Fruit fly (Drosophila melanogaster) whole organism, embryonic: ENCODE results near the gene CG33282.

Source experiments
- BEAF-32 ChIP-seq: fragments of 200-800 bp; sonication (Bioruptor generic); optimal IDR thresholded peaks from 3 replicates; lab custom pipeline; 2017; ENCODE audit warnings: missing biosample characterization, missing genetic modification characterization, mild to moderate bottlenecking, moderate library complexity, missing genetic modification reagents
- CG10147 ChIP-seq: fragments of 200-800 bp; sonication (Bioruptor generic); optimal IDR thresholded peaks from 2 replicates; lab custom pipeline; 2019; ENCODE audit warnings: missing biosample characterization, mild to moderate bottlenecking, missing genetic modification characterization, moderate library complexity
- CG10565 ChIP-seq: fragments of 200-800 bp; sonication (Bioruptor generic); optimal IDR thresholded peaks from 3 replicates; lab custom pipeline; 2016; ENCODE audit warnings: missing biosample characterization, mild to moderate bottlenecking, missing genetic modification characterization
- CG10654 ChIP-seq: fragments of 200-800 bp; sonication (Bioruptor generic); optimal IDR thresholded peaks from 2 replicates; lab custom pipeline; 2016; ENCODE audit warnings: missing biosample characterization, missing genetic modification characterization
- CG11456 ChIP-seq: fragments of 200-800 bp; sonication (Bioruptor generic); IDR thresholded peaks from 3 replicates; pipeline ENCODE4 v1.3.6; 2022; ENCODE audit warnings: missing biosample characterization, missing genetic modification characterization
- CG11723 ChIP-seq: fragments of 200-800 bp; sonication (Bioruptor generic); optimal IDR thresholded peaks from 2 replicates; lab custom pipeline; 2017; ENCODE audit warnings: missing biosample characterization, mild to moderate bottlenecking, missing genetic modification characterization
- CG12071 ChIP-seq: fragments of 200-800 bp; sonication (Bioruptor generic); optimal IDR thresholded peaks from 3 replicates; lab custom pipeline; 2018; ENCODE audit warnings: missing biosample characterization, mild to moderate bottlenecking, missing genetic modification characterization
- CG1233 ChIP-seq: fragments of 200-800 bp; sonication (Bioruptor generic); optimal IDR thresholded peaks from 4 replicates; lab custom pipeline; 2018; ENCODE audit warnings: missing biosample characterization, mild to moderate bottlenecking, missing genetic modification characterization
- CG12659 ChIP-seq: fragments of 200-800 bp; sonication (Bioruptor generic); optimal IDR thresholded peaks from 3 replicates; lab custom pipeline; 2017; ENCODE audit warnings: mild to moderate bottlenecking, missing biosample characterization, missing genetic modification reagents, missing genetic modification characterization
- CG14441 ChIP-seq: fragments of 200-800 bp; sonication (Bioruptor generic); IDR thresholded peaks from 2 replicates; pipeline ENCODE4 v1.3.6; 2022; ENCODE audit warnings: missing biosample characterization, missing genetic modification characterization
- CG14710 ChIP-seq: fragments of 200-800 bp; sonication (Bioruptor generic); optimal IDR thresholded peaks from 3 replicates; lab custom pipeline; 2019; ENCODE audit warnings: missing biosample characterization, mild to moderate bottlenecking, missing genetic modification characterization, moderate library complexity
- CG17385 ChIP-seq: fragments of 200-800 bp; sonication (Bioruptor generic); optimal IDR thresholded peaks from 3 replicates; lab custom pipeline; 2018; ENCODE audit warnings: missing biosample characterization, mild to moderate bottlenecking, missing genetic modification characterization
- CG34376 ChIP-seq: fragments of 200-800 bp; sonication (Bioruptor generic); optimal IDR thresholded peaks from 2 replicates; lab custom pipeline; 2018; ENCODE audit warnings: missing biosample characterization, mild to moderate bottlenecking, missing genetic modification characterization
- CG4854 ChIP-seq: fragments of 200-800 bp; sonication (Bioruptor generic); optimal IDR thresholded peaks from 2 replicates; lab custom pipeline; 2016; ENCODE audit warnings: missing biosample characterization, missing genetic modification characterization, inconsistent platforms
- CG5180 ChIP-seq: fragments of 200-800 bp; sonication (Bioruptor generic); optimal IDR thresholded peaks from 3 replicates; lab custom pipeline; 2017; ENCODE audit warnings: missing biosample characterization, missing genetic modification characterization, mild to moderate bottlenecking, moderate library complexity, missing genetic modification reagents
- CG6272 ChIP-seq: fragments of 200-800 bp; sonication (Bioruptor generic); IDR thresholded peaks from 2 replicates; pipeline ENCODE4 v1.3.6; 2022; ENCODE audit warnings: missing biosample characterization, missing genetic modification characterization
- CG7357 ChIP-seq: fragments of 200-800 bp; sonication (Bioruptor generic); IDR thresholded peaks from 3 replicates; pipeline ENCODE4 v1.3.6; 2022; ENCODE audit warnings: missing biosample characterization, missing genetic modification characterization
- CG8359 ChIP-seq: fragments of 200-800 bp; sonication (Bioruptor generic); optimal IDR thresholded peaks from 2 replicates; lab custom pipeline; 2017; ENCODE audit warnings: missing biosample characterization, mild to moderate bottlenecking, missing genetic modification characterization, borderline replicate concordance
- CG8478 ChIP-seq: fragments of >200 bp; optimal IDR thresholded peaks from 2 replicates; lab custom pipeline; 2018
- CG9727 ChIP-seq: fragments of 200-800 bp; sonication (Bioruptor generic); optimal IDR thresholded peaks from 3 replicates; lab custom pipeline; 2017; ENCODE audit warnings: missing biosample characterization, mild to moderate bottlenecking, missing genetic modification characterization
- CrebB ChIP-seq: fragments of 200-800 bp; sonication (Bioruptor generic); optimal IDR thresholded peaks from 3 replicates; lab custom pipeline; 2018; ENCODE audit warnings: missing biosample characterization, mild to moderate bottlenecking, missing genetic modification characterization
- Dll ChIP-seq: fragments of 200-800 bp; sonication (Bioruptor generic); IDR thresholded peaks from 4 replicates; pipeline ENCODE4 v1.3.6; 2022; ENCODE audit warnings: missing biosample characterization, missing genetic modification characterization; ENCODE audit not compliant: partially characterized antibody
- Fer2 ChIP-seq: fragments of 200-800 bp; sonication (Bioruptor generic); optimal IDR thresholded peaks from 2 replicates; lab custom pipeline; 2018; ENCODE audit warnings: missing biosample characterization, mild to moderate bottlenecking, missing genetic modification characterization, moderate library complexity
- GATAe ChIP-seq: fragments of 200-800 bp; sonication (Bioruptor generic); conservative IDR thresholded peaks from 2 replicates; pipeline ENCODE4 v1.3.6; 2022; ENCODE audit warnings: missing biosample characterization, missing genetic modification characterization
- H15 ChIP-seq: fragments of 200-800 bp; sonication (Bioruptor generic); IDR thresholded peaks from 3 replicates; pipeline ENCODE4 v1.3.6; 2022; ENCODE audit warnings: missing biosample characterization, missing genetic modification characterization
- Hmr ChIP-seq: fragments of 200-800 bp; sonication (Bioruptor generic); optimal IDR thresholded peaks from 3 replicates; lab custom pipeline; 2017; ENCODE audit warnings: mild to moderate bottlenecking, missing biosample characterization, missing genetic modification reagents, missing genetic modification characterization
- Hr51 ChIP-seq, 2 experiments: fragments of 200-800 bp; sonication (Bioruptor generic); optimal IDR thresholded peaks; 2 replicates in 1 of 2; 3 replicates in 1 of 2; lab custom pipeline; 2016 to 2018; ENCODE audit warnings: missing biosample characterization in 2 of 2, missing genetic modification characterization in 2 of 2, mild to moderate bottlenecking in 1 of 2, moderate library complexity in 1 of 2
- MESR4 ChIP-seq: fragments of 200-800 bp; sonication (Bioruptor generic); optimal IDR thresholded peaks from 2 replicates; lab custom pipeline; 2018; ENCODE audit warnings: missing biosample characterization, mild to moderate bottlenecking, missing genetic modification characterization, moderate library complexity
- Myb ChIP-seq: fragments of 200-800 bp; sonication (Bioruptor generic); optimal IDR thresholded peaks from 2 replicates; lab custom pipeline; 2016; ENCODE audit warnings: missing biosample characterization, missing genetic modification characterization
- Poxn ChIP-seq: fragments of 200-800 bp; sonication (Bioruptor generic); IDR thresholded peaks from 2 replicates; pipeline ENCODE4 v1.3.6; 2022; ENCODE audit warnings: missing biosample characterization, missing genetic modification characterization
- Scr ChIP-seq: fragments of 200-800 bp; sonication (Bioruptor generic); IDR thresholded peaks from 2 replicates; pipeline ENCODE4 v1.3.6; 2022; ENCODE audit warnings: missing biosample characterization, missing genetic modification characterization; ENCODE audit not compliant: partially characterized antibody
- Sox102F ChIP-seq: fragments of 200-800 bp; sonication (Bioruptor generic); optimal IDR thresholded peaks from 2 replicates; lab custom pipeline; 2018; ENCODE audit warnings: missing biosample characterization, mild to moderate bottlenecking, missing genetic modification characterization, moderate library complexity
- TFAM ChIP-seq: fragments of 200-800 bp; sonication (Bioruptor generic); optimal IDR thresholded peaks from 2 replicates; lab custom pipeline; 2017; ENCODE audit warnings: missing biosample characterization, missing genetic modification characterization, inconsistent platforms
- Trl ChIP-seq, 3 experiments: fragments of >200 bp in 2 of 3; fragments of 200-800 bp in 1 of 3; sonication (Bioruptor generic) in 1 of 3; optimal IDR thresholded peaks; 2 replicates in 1 of 3; 3 replicates in 2 of 3; lab custom pipeline; 2016 to 2017; ENCODE audit warnings: missing biosample characterization in 1 of 3, missing genetic modification characterization in 1 of 3
- abd-A ChIP-seq: fragments of 200-800 bp; sonication (Bioruptor generic); optimal IDR thresholded peaks from 3 replicates; lab custom pipeline; 2019; ENCODE audit warnings: missing biosample characterization, mild to moderate bottlenecking, missing genetic modification characterization, moderate library complexity
- aop ChIP-seq: fragments of 200-800 bp; sonication (Bioruptor generic); IDR thresholded peaks from 2 replicates; pipeline ENCODE4 v1.3.6; 2022; ENCODE audit warnings: missing biosample characterization, missing genetic modification characterization
- dm ChIP-seq: fragments of 200-800 bp; sonication (Bioruptor generic); optimal IDR thresholded peaks from 3 replicates; lab custom pipeline; 2016; ENCODE audit warnings: missing biosample characterization, missing genetic modification characterization
- exex ChIP-seq: fragments of 200-800 bp; sonication (Bioruptor generic); optimal IDR thresholded peaks from 4 replicates; lab custom pipeline; 2018; ENCODE audit warnings: missing biosample characterization, mild to moderate bottlenecking, missing genetic modification characterization, moderate library complexity
- grau ChIP-seq: fragments of 200-800 bp; optimal IDR thresholded peaks from 3 replicates; lab custom pipeline; 2019; ENCODE audit warnings: missing biosample characterization, mild to moderate bottlenecking, missing genetic modification characterization, moderate library complexity
- inv ChIP-seq: fragments of 200-800 bp; sonication (Bioruptor generic); IDR thresholded peaks from 2 replicates; pipeline ENCODE4 v1.3.6; 2022; ENCODE audit warnings: missing biosample characterization, missing genetic modification characterization; ENCODE audit not compliant: partially characterized antibody
- nom ChIP-seq: fragments of 200-800 bp; sonication (Bioruptor generic); optimal IDR thresholded peaks from 2 replicates; lab custom pipeline; 2017; ENCODE audit warnings: missing biosample characterization, missing genetic modification characterization, mild to moderate bottlenecking, moderate library complexity, missing genetic modification reagents
- pan ChIP-seq, 4 experiments: fragments of >200 bp in 3 of 4; fragments of 200-800 bp in 1 of 4; sonication (Bioruptor generic) in 1 of 4; optimal IDR thresholded peaks in 3 of 4; IDR thresholded peaks in 1 of 4; 2 replicates each; pipeline versions ENCODE4 v1.3.6 to Lab custom; 2017 to 2022; ENCODE audit warnings: missing biosample characterization in 2 of 4, missing genetic modification characterization in 2 of 4, mixed read lengths in 1 of 4
- pho ChIP-seq: fragments of 200-800 bp; sonication (Bioruptor generic); optimal IDR thresholded peaks from 2 replicates; lab custom pipeline; 2016; ENCODE audit warnings: missing biosample characterization, missing genetic modification characterization
- scrt ChIP-seq: fragments of 200-800 bp; sonication (Bioruptor generic); optimal IDR thresholded peaks from 2 replicates; lab custom pipeline; 2018; ENCODE audit warnings: missing biosample characterization, mild to moderate bottlenecking, missing genetic modification characterization, moderate library complexity
- tio ChIP-seq: fragments of 200-800 bp; sonication (Bioruptor generic); optimal IDR thresholded peaks from 2 replicates; lab custom pipeline; 2017; ENCODE audit warnings: missing biosample characterization, missing genetic modification characterization, inconsistent platforms
- tup ChIP-seq: fragments of 200-800 bp; sonication (Bioruptor generic); optimal IDR thresholded peaks from 2 replicates; lab custom pipeline; 2016; ENCODE audit warnings: missing biosample characterization, mild to moderate bottlenecking, missing genetic modification characterization, moderate library complexity
- z ChIP-seq: fragments of 200-800 bp; sonication (Bioruptor generic); IDR thresholded peaks from 3 replicates; pipeline ENCODE4 v1.3.6; 2022; ENCODE audit warnings: missing biosample characterization, missing genetic modification characterization

Gene CG33282

DNA sequence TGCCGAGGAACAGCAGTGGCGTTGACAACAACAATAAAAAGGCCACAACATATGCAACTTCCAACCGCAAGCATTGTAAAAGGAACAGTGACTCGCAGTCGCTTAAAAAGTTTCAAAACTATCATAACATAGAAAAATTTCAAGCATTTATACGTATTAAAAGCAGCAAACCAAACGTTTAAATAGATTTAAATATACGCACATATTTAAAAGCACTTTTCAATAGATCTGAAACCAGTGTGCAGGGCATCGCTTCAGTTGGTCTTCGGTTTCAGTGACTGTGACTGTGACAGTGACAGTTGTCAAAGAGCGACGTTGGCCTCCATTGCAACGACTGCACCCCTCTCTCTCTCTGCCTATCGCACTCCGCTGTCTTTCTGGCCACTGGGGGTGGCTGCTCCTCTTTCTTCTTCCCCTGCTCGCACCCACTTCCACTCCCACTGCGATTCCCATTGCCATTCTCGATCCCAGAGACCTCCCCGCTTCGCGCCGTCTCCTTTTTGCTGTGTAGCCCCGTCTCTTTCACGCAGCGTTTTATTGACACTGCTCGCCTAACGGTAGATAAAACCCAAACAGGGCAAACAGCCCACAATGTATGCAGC, 20.5 kb downstream of the CG33282 start (continued):
- TF ChIP-seq tio (GFP tag; lab: Kevin White, UChicago) = peak; percentile 61
- peak; percentile 92 for TF ChIP-seq CG14441 (GFP tag; lab: Robert Waterston, UW)
- TF ChIP-seq grau (tag; lab: Kevin White, UChicago) = peak; percentile 64
- no peak for TF ChIP-seq Poxn (GFP tag; lab: Robert Waterston, UW)
- TF ChIP-seq abd-A = no peak
- peak; percentile 75 for TF ChIP-seq CG11456 (GFP tag; lab: Robert Waterston, UW)
- peak; percentile 75 for TF ChIP-seq CG6272 (GFP tag; lab: Robert Waterston, UW)
- TF ChIP-seq CG10147 (GFP tag; lab: Kevin White, UChicago) = peak; percentile 1
- TF ChIP-seq z = peak; percentile 50; the same call in 1 of the 3 replicates
- no peak; the same call in 1 of the 2 replicates for TF ChIP-seq GATAe (GFP tag; lab: Robert Waterston, UW)
- no peak for TF ChIP-seq CG10565 (GFP tag; lab: Kevin White, UChicago)
- peak; percentile 95 for TF ChIP-seq Sox102F (GFP tag; lab: Kevin White, UChicago)
- peak; percentile 70 for TF ChIP-seq CG10654 (GFP tag; lab: Kevin White, UChicago)
- TF ChIP-seq Scr (GFP tag; lab: Robert Waterston, UW) = no peak
- TF ChIP-seq CG12659 (GFP tag; lab: Kevin White, UChicago) = peak; percentile 43
- no peak for TF ChIP-seq pan (optimal IDR thresholded peaks at IDR 0.05; lab: Kevin White, UChicago)
- peak in 1 of 2 experiments; percentile 95 for TF ChIP-seq pan (GFP tag; optimal IDR thresholded peaks at IDR 0.05 in 1 of 2, IDR thresholded peaks at IDR 0.05 in 1 of 2)
- TF ChIP-seq Hr51 (GFP tag; optimal IDR thresholded peaks at IDR 0.05; lab: Kevin White, UChicago) = peak in 1 of 2 experiments; percentile 81
- TF ChIP-seq aop (GFP tag; lab: Robert Waterston, UW) = peak; percentile 78; the same call in 1 of the 2 replicates
- TF ChIP-seq CG8478 (lab: Kevin White, UChicago) = no peak
- peak; percentile 80 for TF ChIP-seq CG17385 (GFP tag; lab: Kevin White, UChicago)
- TF ChIP-seq CG9727 (GFP tag; lab: Kevin White, UChicago) = peak; percentile 41
- peak; percentile 53 for TF ChIP-seq scrt (GFP tag; lab: Kevin White, UChicago)
- TF ChIP-seq dm = peak; percentile 10
- peak; percentile 24 for TF ChIP-seq CG4854
- TF ChIP-seq CG8359 (GFP tag; lab: Kevin White, UChicago) = peak; percentile 72
- no peak for TF ChIP-seq pho
- TF ChIP-seq Myb (GFP tag; lab: Kevin White, UChicago) = peak; percentile 37
- peak; percentile 79 for TF ChIP-seq nom (GFP tag; lab: Kevin White, UChicago)
- no peak for TF ChIP-seq Fer2 (tag; lab: Kevin White, UChicago)
- TF ChIP-seq CG34376 (GFP tag; lab: Kevin White, UChicago) = no peak
- peak; percentile 41 for TF ChIP-seq Hmr
- TF ChIP-seq CrebB (tag; lab: Kevin White, UChicago) = peak; percentile 37
- no peak for TF ChIP-seq inv (GFP tag; lab: Robert Waterston, UW)
- peak; percentile 70 for TF ChIP-seq CG11723 (GFP tag; lab: Kevin White, UChicago)
- TF ChIP-seq Dll (GFP tag; lab: Robert Waterston, UW) = 0 out of 4 replicates have a peak, but pooled peaks have one; percentile 27
- TF ChIP-seq tup = no peak
- no peak for TF ChIP-seq BEAF-32 (GFP tag; lab: Kevin White, UChicago)
- TF ChIP-seq MESR4 (GFP tag; lab: Kevin White, UChicago) = peak; percentile 12
- peak; percentile 66 for TF ChIP-seq CG14710 (tag; lab: Kevin White, UChicago)
- TF ChIP-seq CG5180 (GFP tag; lab: Kevin White, UChicago) = peak; percentile 72
- no peak for TF ChIP-seq TFAM (GFP tag; lab: Kevin White, UChicago)
- TF ChIP-seq CG12071 (GFP tag; lab: Kevin White, UChicago) = peak; percentile 76
- peak; percentile 69 for TF ChIP-seq CG7357 (GFP tag; lab: Robert Waterston, UW)
- TF ChIP-seq CG1233 = peak; percentile 75
- TF ChIP-seq exex (tag; lab: Kevin White, UChicago) = no peak
- no peak for TF ChIP-seq Trl (optimal IDR thresholded peaks at IDR 0.05; lab: Kevin White, UChicago)
- TF ChIP-seq Trl (GFP tag; optimal IDR thresholded peaks at IDR 0.05; lab: Kevin White, UChicago) = peak; percentile 51
- peak; percentile 90 for TF ChIP-seq H15 (GFP tag; lab: Robert Waterston, UW)
